Fruit fly (Drosophila melanogaster) whole organism, embryonic: ENCODE data around the gene JMJD4.
A peak's percentile ranks its signal among the peaks of the same experiment; 100 is the strongest.

Experiments used
- Awh ChIP-seq: fragments of 200-800 bp; sonication (Bioruptor generic); IDR thresholded peaks from 2 replicates; pipeline ENCODE4, ENCODE4 v1.3.6; 2022; ENCODE audit warnings: missing biosample characterization, missing genetic modification characterization
- BEAF-32 ChIP-seq: fragments of 200-800 bp; sonication (Bioruptor generic); optimal IDR thresholded peaks from 3 replicates; lab custom pipeline; 2017; ENCODE audit warnings: missing biosample characterization, missing genetic modification characterization, mild to moderate bottlenecking, moderate library complexity, missing genetic modification reagents
- Bgb ChIP-seq: fragments of 200-800 bp; sonication (Bioruptor generic); IDR thresholded peaks from 2 replicates; pipeline ENCODE4 v1.3.6; 2022; ENCODE audit warnings: missing biosample characterization, missing genetic modification characterization; ENCODE audit not compliant: partially characterized antibody
- CG10147 ChIP-seq: fragments of 200-800 bp; sonication (Bioruptor generic); optimal IDR thresholded peaks from 2 replicates; lab custom pipeline; 2019; ENCODE audit warnings: missing biosample characterization, mild to moderate bottlenecking, missing genetic modification characterization, moderate library complexity
- CG12104 ChIP-seq: fragments of 200-800 bp; sonication (Bioruptor generic); optimal IDR thresholded peaks from 3 replicates; lab custom pipeline; 2016; ENCODE audit warnings: missing biosample characterization, missing genetic modification characterization
- CG12391 ChIP-seq: fragments of 200-800 bp; sonication (Bioruptor generic); optimal IDR thresholded peaks from 3 replicates; lab custom pipeline; 2018; ENCODE audit warnings: missing biosample characterization, mild to moderate bottlenecking, missing genetic modification characterization, moderate library complexity
- CG13624 ChIP-seq: fragments of 200-800 bp; sonication (Bioruptor generic); optimal IDR thresholded peaks from 2 replicates; lab custom pipeline; 2016; ENCODE audit warnings: missing biosample characterization, missing genetic modification characterization
- CG15479 ChIP-seq: fragments of 200-800 bp; sonication (Bioruptor generic); optimal IDR thresholded peaks from 3 replicates; lab custom pipeline; 2019; ENCODE audit warnings: missing biosample characterization, mild to moderate bottlenecking, missing genetic modification characterization, moderate library complexity
- CG17361 ChIP-seq: fragments of 200-800 bp; sonication (Bioruptor generic); IDR thresholded peaks from 3 replicates; pipeline ENCODE4 v1.3.6; 2022; ENCODE audit warnings: missing biosample characterization, missing genetic modification characterization
- CG17568 ChIP-seq: fragments of 200-800 bp; sonication (Bioruptor generic); optimal IDR thresholded peaks from 2 replicates; lab custom pipeline; 2018; ENCODE audit warnings: missing biosample characterization, mild to moderate bottlenecking, missing genetic modification characterization, moderate library complexity
- CG30020 ChIP-seq: fragments of 200-800 bp; optimal IDR thresholded peaks from 2 replicates; lab custom pipeline; 2019; ENCODE audit warnings: missing biosample characterization, mild to moderate bottlenecking, missing genetic modification characterization, moderate library complexity
- CG3847 ChIP-seq: fragments of 200-800 bp; sonication (Bioruptor generic); IDR thresholded peaks from 2 replicates; pipeline ENCODE4 v1.3.6; 2022; ENCODE audit warnings: missing biosample characterization, missing genetic modification characterization
- CG4404 ChIP-seq: fragments of 200-800 bp; sonication (Bioruptor generic); IDR thresholded peaks from 2 replicates; pipeline ENCODE4 v1.3.6; 2022; ENCODE audit warnings: missing biosample characterization, missing genetic modification characterization
- CG4424 ChIP-seq: fragments of 200-800 bp; sonication (Bioruptor generic); optimal IDR thresholded peaks from 3 replicates; lab custom pipeline; 2016; ENCODE audit warnings: missing biosample characterization, missing genetic modification characterization
- CG4707 ChIP-seq: fragments of 200-800 bp; sonication (Bioruptor generic); optimal IDR thresholded peaks from 2 replicates; lab custom pipeline; 2018; ENCODE audit warnings: missing biosample characterization, mild to moderate bottlenecking, missing genetic modification characterization, moderate library complexity
- CG4854 ChIP-seq: fragments of 200-800 bp; sonication (Bioruptor generic); optimal IDR thresholded peaks from 2 replicates; lab custom pipeline; 2016; ENCODE audit warnings: missing biosample characterization, missing genetic modification characterization, inconsistent platforms
- CG6654 ChIP-seq: fragments of 200-800 bp; sonication (Bioruptor generic); optimal IDR thresholded peaks from 2 replicates; lab custom pipeline; 2017; ENCODE audit warnings: missing biosample characterization, mild to moderate bottlenecking, missing genetic modification characterization
- CG6683 ChIP-seq: fragments of 200-800 bp; sonication (Bioruptor generic); optimal IDR thresholded peaks from 2 replicates; lab custom pipeline; 2017; ENCODE audit warnings: missing biosample characterization, mild to moderate bottlenecking, missing genetic modification characterization, missing genetic modification reagents
- CG7271 ChIP-seq: fragments of 200-800 bp; sonication (Bioruptor generic); optimal IDR thresholded peaks from 2 replicates; lab custom pipeline; 2018; ENCODE audit warnings: missing biosample characterization, mild to moderate bottlenecking, missing genetic modification characterization, moderate library complexity
- CG7745 ChIP-seq: fragments of 200-800 bp; sonication (Bioruptor generic); optimal IDR thresholded peaks from 2 replicates; lab custom pipeline; 2018; ENCODE audit warnings: missing biosample characterization, mild to moderate bottlenecking, missing genetic modification characterization, moderate library complexity
- CG8359 ChIP-seq: fragments of 200-800 bp; sonication (Bioruptor generic); optimal IDR thresholded peaks from 2 replicates; lab custom pipeline; 2017; ENCODE audit warnings: missing biosample characterization, mild to moderate bottlenecking, missing genetic modification characterization, borderline replicate concordance
- Dad ChIP-seq: fragments of 200-800 bp; sonication (Bioruptor generic); optimal IDR thresholded peaks from 3 replicates; lab custom pipeline; 2016; ENCODE audit warnings: missing biosample characterization, missing genetic modification characterization
- Dip2 ChIP-seq: fragments of 200-800 bp; sonication (Bioruptor generic); IDR thresholded peaks from 2 replicates; pipeline ENCODE4 v1.3.6; 2022; ENCODE audit warnings: missing biosample characterization, missing genetic modification characterization
- HHEX ChIP-seq: fragments of 200-800 bp; sonication (Bioruptor generic); optimal IDR thresholded peaks from 3 replicates; lab custom pipeline; 2017; ENCODE audit warnings: missing biosample characterization, mild to moderate bottlenecking, missing genetic modification characterization, missing genetic modification reagents
- HLHmδ ChIP-seq: fragments of 200-800 bp; sonication (Bioruptor generic); optimal IDR thresholded peaks from 2 replicates; lab custom pipeline; 2018; ENCODE audit warnings: missing biosample characterization, mild to moderate bottlenecking, missing genetic modification characterization, moderate library complexity
- Hand ChIP-seq: fragments of 200-800 bp; sonication (Bioruptor generic); optimal IDR thresholded peaks from 2 replicates; lab custom pipeline; 2017; ENCODE audit warnings: mild to moderate bottlenecking, missing biosample characterization, missing genetic modification reagents, missing genetic modification characterization
- MESR4 ChIP-seq: fragments of 200-800 bp; sonication (Bioruptor generic); optimal IDR thresholded peaks from 2 replicates; lab custom pipeline; 2018; ENCODE audit warnings: missing biosample characterization, mild to moderate bottlenecking, missing genetic modification characterization, moderate library complexity
- Myb ChIP-seq: fragments of 200-800 bp; sonication (Bioruptor generic); optimal IDR thresholded peaks from 2 replicates; lab custom pipeline; 2016; ENCODE audit warnings: missing biosample characterization, missing genetic modification characterization
- NK7.1 ChIP-seq: fragments of 200-800 bp; sonication (Bioruptor generic); optimal IDR thresholded peaks from 3 replicates; lab custom pipeline; 2016; ENCODE audit warnings: missing biosample characterization, missing genetic modification characterization
- Poxn ChIP-seq: fragments of 200-800 bp; sonication (Bioruptor generic); IDR thresholded peaks from 2 replicates; pipeline ENCODE4 v1.3.6; 2022; ENCODE audit warnings: missing biosample characterization, missing genetic modification characterization
- Rx ChIP-seq: fragments of 200-800 bp; sonication (Bioruptor generic); IDR thresholded peaks from 2 replicates; pipeline ENCODE4 v1.3.6; 2022; ENCODE audit warnings: missing biosample characterization, missing genetic modification characterization
- Spps ChIP-seq: fragments of 200-800 bp; sonication (Bioruptor generic); optimal IDR thresholded peaks from 2 replicates; lab custom pipeline; 2018; ENCODE audit warnings: missing biosample characterization, mild to moderate bottlenecking, missing genetic modification characterization
- Trl ChIP-seq, 3 experiments: fragments of >200 bp in 2 of 3; fragments of 200-800 bp in 1 of 3; sonication (Bioruptor generic) in 1 of 3; optimal IDR thresholded peaks; 2 replicates in 1 of 3; 3 replicates in 2 of 3; lab custom pipeline; 2016 to 2017; ENCODE audit warnings: missing biosample characterization in 1 of 3, missing genetic modification characterization in 1 of 3
- chinmo ChIP-seq: fragments of 200-800 bp; sonication (Bioruptor generic); IDR thresholded peaks from 4 replicates; pipeline ENCODE4 v1.3.6; 2022; ENCODE audit warnings: missing biosample characterization, missing genetic modification characterization; ENCODE audit not compliant: partially characterized antibody
- chm ChIP-seq: fragments of 200-800 bp; sonication (Bioruptor generic); IDR thresholded peaks from 2 replicates; pipeline ENCODE4 v1.3.6; 2022; ENCODE audit warnings: missing biosample characterization, missing genetic modification characterization
- crc ChIP-seq: fragments of 200-800 bp; sonication (Bioruptor generic); optimal IDR thresholded peaks from 2 replicates; lab custom pipeline; 2016; ENCODE audit warnings: missing biosample characterization, missing genetic modification characterization
- gsb ChIP-seq: fragments of 200-800 bp; sonication (Bioruptor generic); IDR thresholded peaks from 2 replicates; pipeline ENCODE4 v1.3.6; 2022; ENCODE audit warnings: missing biosample characterization, missing genetic modification characterization
- gt ChIP-seq: fragments of 200-800 bp; sonication (Bioruptor generic); IDR thresholded peaks from 2 replicates; pipeline ENCODE4 v1.3.6; 2022; ENCODE audit warnings: missing biosample characterization, missing genetic modification characterization
- kah ChIP-seq: fragments of 200-800 bp; sonication (Bioruptor generic); optimal IDR thresholded peaks from 2 replicates; lab custom pipeline; 2018; ENCODE audit warnings: missing biosample characterization, mild to moderate bottlenecking, missing genetic modification characterization
- kay ChIP-seq: fragments of 200-800 bp; sonication (Bioruptor generic); optimal IDR thresholded peaks from 2 replicates; lab custom pipeline; 2016; ENCODE audit warnings: missing biosample characterization, missing genetic modification characterization
- ken ChIP-seq: fragments of 200-800 bp; sonication (Bioruptor generic); IDR thresholded peaks from 3 replicates; pipeline ENCODE4 v1.3.6; 2022; ENCODE audit warnings: missing biosample characterization, missing genetic modification characterization
- onecut ChIP-seq: fragments of 200-800 bp; sonication (Bioruptor generic); IDR thresholded peaks from 2 replicates; pipeline ENCODE4 v1.3.6; 2022; ENCODE audit warnings: missing biosample characterization, missing genetic modification characterization
- pum ChIP-seq: fragments of 200-800 bp; sonication (Bioruptor generic); optimal IDR thresholded peaks from 2 replicates; lab custom pipeline; 2016; ENCODE audit warnings: missing biosample characterization, missing genetic modification characterization
- sd ChIP-seq: fragments of 200-800 bp; sonication (Bioruptor generic); optimal IDR thresholded peaks from 3 replicates; lab custom pipeline; 2018; ENCODE audit warnings: missing biosample characterization, mild to moderate bottlenecking, missing genetic modification characterization, moderate library complexity
- sima ChIP-seq: fragments of 200-800 bp; sonication (Bioruptor generic); optimal IDR thresholded peaks from 2 replicates; lab custom pipeline; 2016; ENCODE audit warnings: missing biosample characterization, missing genetic modification characterization
- sna ChIP-seq: fragments of 200-800 bp; sonication (Bioruptor generic); IDR thresholded peaks from 2 replicates; pipeline ENCODE4 v1.3.6; 2022; ENCODE audit warnings: missing biosample characterization, missing genetic modification characterization; ENCODE audit not compliant: partially characterized antibody
- sr ChIP-seq: fragments of 200-800 bp; sonication (Bioruptor generic); IDR thresholded peaks from 3 replicates; pipeline ENCODE4 v1.3.6; 2022; ENCODE audit warnings: missing biosample characterization, missing genetic modification characterization
- stc ChIP-seq: fragments of 200-800 bp; sonication (Bioruptor generic); IDR thresholded peaks from 2 replicates; pipeline ENCODE4 v1.3.6; 2022; ENCODE audit warnings: missing biosample characterization, missing genetic modification characterization
- wor ChIP-seq: fragments of 200-800 bp; sonication (Bioruptor generic); IDR thresholded peaks from 2 replicates; pipeline ENCODE4 v1.3.6; 2022; ENCODE audit warnings: missing biosample characterization, missing genetic modification characterization

Gene JMJD4

dm6 chr2L:18137591-18138247 lies 21.4 kb downstream of the JMJD4 start, which contains the start of gene kel (continued):
- TF ChIP-seq CG8359 (no peak), sima (no peak), Dad (GFP tag; lab: Kevin White, UChicago) (peak; percentile 52), Hand (peak; percentile 71), CG17361 (peak; percentile 50; the same call in 2 of the 3 replicates), CG10147 (peak; percentile 8), onecut (GFP tag; lab: Robert Waterston, UW) (peak; percentile 42), gt (GFP tag; lab: Robert Waterston, UW) (no peak), CG3847 (GFP tag; lab: Robert Waterston, UW) (peak; percentile 40), CG30020 (peak; percentile 84), CG4707 (GFP tag; lab: Kevin White, UChicago) (peak; percentile 15), CG17568 (GFP tag; lab: Kevin White, UChicago) (peak; percentile 60), Awh (0 out of 2 replicates have a peak, but pooled peaks have one; percentile 11), CG6683 (GFP tag; lab: Kevin White, UChicago) (peak; percentile 32), CG6654 (no peak), kay (GFP tag; lab: Kevin White, UChicago) (no peak), CG13624 (peak; percentile 42), CG4424 (GFP tag; lab: Kevin White, UChicago) (peak; percentile 18), Bgb (GFP tag; lab: Robert Waterston, UW) (peak; percentile 84), Trl (optimal IDR thresholded peaks at IDR 0.05; lab: Kevin White, UChicago) (no peak), Trl (GFP tag; optimal IDR thresholded peaks at IDR 0.05; lab: Kevin White, UChicago) (peak; percentile 29), pum (no peak), ken (GFP tag; lab: Robert Waterston, UW) (no peak), CG4404 (GFP tag; lab: Robert Waterston, UW) (no peak), Spps (tag; lab: Kevin White, UChicago) (no peak), Myb (peak; percentile 21), crc (GFP tag; lab: Kevin White, UChicago) (no peak), stc (GFP tag; lab: Robert Waterston, UW) (0 out of 2 replicates have a peak, but pooled peaks have one; percentile 37), chinmo (GFP tag; lab: Robert Waterston, UW) (peak; percentile 65; the same call in 1 of the 4 replicates), wor (no peak), chm (GFP tag; lab: Robert Waterston, UW) (peak; percentile 73), HHEX (peak; percentile 59), HLHmδ (peak; percentile 73), CG12391 (peak; percentile 67), NK7.1 (peak; percentile 43), CG7745 (tag; lab: Kevin White, UChicago) (no peak), CG4854 (GFP tag; lab: Kevin White, UChicago) (no peak), gsb (GFP tag; lab: Robert Waterston, UW) (no peak), CG12104 (no peak), sr (GFP tag; lab: Robert Waterston, UW) (0 out of 3 replicates have a peak, but pooled peaks have one; percentile 9), Dip2 (GFP tag; lab: Robert Waterston, UW) (no peak), Poxn (GFP tag; lab: Robert Waterston, UW) (no peak), CG7271 (peak; percentile 88), Rx (no peak), sna (GFP tag; lab: Robert Waterston, UW) (peak; percentile 59; the same call in 1 of the 2 replicates), kah (GFP tag; lab: Kevin White, UChicago) (peak; percentile 36), sd (no peak), CG15479 (peak; percentile 31), MESR4 (GFP tag; lab: Kevin White, UChicago) (peak; percentile 99), BEAF-32 (peak; percentile 61)
